Worm (Caenorhabditis elegans): Measurements from ENCODE around the gene erg-28.

ce11 chrV:12633046-12633445, 25.8 kb downstream of the erg-28 start:
- TF ChIP-seq blmp-1 (tag; optimal IDR thresholded peaks at IDR 0.05) (no peak), unc-62 (GFP tag; optimal IDR thresholded peaks at IDR 0.05) (no peak), elt-1 (tag; optimal IDR thresholded peaks at IDR 0.05; ENCODE audit: borderline replicate concordance, insufficient read depth) (no peak), ces-1 (GFP tag; optimal IDR thresholded peaks at IDR 0.05) (no peak), drap-1 (GFP tag; optimal IDR thresholded peaks at IDR 0.05) (no peak), elt-3 (tag; optimal IDR thresholded peaks at IDR 0.05) (no peak), cnd-1 (tag; optimal IDR thresholded peaks at IDR 0.05) (no peak)
